Worm (Caenorhabditis elegans): ENCODE data around the gene C31B8.16.

DNA sequence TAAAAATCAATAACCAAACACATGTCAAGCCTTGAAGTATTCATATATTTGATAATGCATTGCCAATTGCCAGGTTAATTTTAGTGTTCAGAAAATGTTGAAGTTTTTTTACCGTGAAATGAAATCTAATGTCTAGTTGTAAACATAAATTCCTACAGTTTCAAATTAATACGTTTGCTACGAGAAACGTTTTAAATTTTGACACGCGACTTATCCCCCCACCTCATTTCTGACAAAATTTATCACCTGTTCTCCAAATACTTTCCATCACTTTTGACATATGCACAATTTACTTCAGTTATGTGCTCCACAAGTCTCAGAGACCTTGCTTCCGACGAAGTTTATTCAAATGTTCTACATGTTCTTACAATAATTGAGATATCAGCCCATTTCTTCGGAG is 15.9 kb upstream of the C31B8.16 start, which contains the start of gene srh-146:
- TF ChIP-seq hlh-4 (tag; optimal IDR thresholded peaks at IDR 0.05) (no peak), ztf-11 (tag; optimal IDR thresholded peaks at IDR 0.05) (no peak), lsy-2 (tag; optimal IDR thresholded peaks at IDR 0.05) (no peak), mep-1 (tag; optimal IDR thresholded peaks at IDR 0.05) (no peak), fkh-10 (GFP tag; optimal IDR thresholded peaks at IDR 0.05) (no peak), ceh-82 (tag; optimal IDR thresholded peaks at IDR 0.05) (no peak), nhr-77 (tag; optimal IDR thresholded peaks at IDR 0.05) (no peak), aly-2 (tag; optimal IDR thresholded peaks at IDR 0.05) (no peak)
